Fruit fly (Drosophila melanogaster): ENCODE results near the gene CG17572.

The CG17572 gene

DNA sequence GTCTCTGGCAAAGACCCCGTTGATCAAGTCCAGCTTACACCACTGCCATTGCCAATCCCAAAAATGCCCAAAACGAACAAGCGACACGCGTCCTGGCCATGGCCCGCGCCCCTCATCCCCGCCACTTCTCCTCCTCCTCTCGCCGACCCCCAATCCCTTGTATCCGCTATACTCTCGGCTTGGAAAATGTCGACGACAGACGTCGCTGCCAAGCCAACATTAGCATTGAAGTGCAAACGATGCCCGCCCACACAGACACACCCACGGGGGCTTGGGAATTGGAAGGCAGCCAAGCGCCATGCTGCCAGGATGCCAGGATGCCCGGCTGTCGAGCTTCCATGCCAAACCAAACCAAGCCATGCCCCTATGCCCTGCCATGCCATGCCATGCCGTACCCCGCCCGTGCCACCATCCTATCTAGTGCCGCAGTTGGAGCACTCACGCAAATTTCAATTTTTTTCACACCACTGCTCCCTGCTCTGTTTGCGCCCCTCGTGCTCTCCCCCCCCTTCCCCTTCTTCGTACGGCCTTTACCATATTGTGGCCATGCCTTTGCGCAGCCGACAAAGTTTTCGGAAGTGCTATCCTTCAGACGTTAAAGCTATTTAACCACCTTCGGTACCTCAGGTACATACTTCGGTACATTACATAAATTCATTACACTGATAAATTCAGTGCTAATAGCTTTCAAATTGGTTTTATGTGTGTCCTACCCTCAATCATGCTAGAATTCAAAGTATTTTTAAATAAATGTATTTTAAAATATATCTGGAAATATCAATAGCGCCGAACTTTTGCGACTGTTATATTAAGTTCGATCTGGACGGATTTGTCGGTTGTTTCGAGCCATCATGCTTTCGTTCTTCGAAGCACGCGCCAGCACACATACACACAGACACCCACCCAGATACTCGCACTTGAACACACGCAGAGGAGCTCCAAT lies 52.4 kb downstream of the CG17572 start:
- peak; percentile 1 for TF ChIP-seq fd85E (GFP tag; optimal IDR thresholded peaks at IDR 0.05)
- TF ChIP-seq Sox14 (GFP tag; optimal IDR thresholded peaks at IDR 0.05), result peak; percentile 88
- TF ChIP-seq eg (GFP tag; IDR thresholded peaks at IDR 0.05), result peak; percentile 53; the same call in 2 of the 3 replicates
- TF ChIP-seq Eip78C (GFP tag), result peak; percentile 97
- TF ChIP-seq CG10669 (GFP tag; optimal IDR thresholded peaks at IDR 0.05), result peak; percentile 84
- TF ChIP-seq CG8119 (GFP tag; IDR thresholded peaks at IDR 0.05), result peak; percentile 89
- peak; percentile 71 for TF ChIP-seq Hr4 (GFP tag; optimal IDR thresholded peaks at IDR 0.05)
- peak; percentile 80 for TF ChIP-seq CG9139 (GFP tag; optimal IDR thresholded peaks at IDR 0.05)
- TF ChIP-seq CG32006 (GFP tag; optimal IDR thresholded peaks at IDR 0.05), result peak; percentile 89
- peak; percentile 61 for TF ChIP-seq CG6854 (GFP tag; optimal IDR thresholded peaks at IDR 0.05)
- peak; percentile 85 for TF ChIP-seq CG6808 (GFP tag; optimal IDR thresholded peaks at IDR 0.05)
- peak; percentile 82 for TF ChIP-seq CG6792 (GFP tag; optimal IDR thresholded peaks at IDR 0.05)
- peak; percentile 61 for TF ChIP-seq Blimp-1 (GFP tag; optimal IDR thresholded peaks at IDR 0.05)
- TF ChIP-seq CG3032 (tag; optimal IDR thresholded peaks at IDR 0.05), result peak; percentile 90
- peak; percentile 84 for TF ChIP-seq CG8632 (GFP tag; optimal IDR thresholded peaks at IDR 0.05)
- TF ChIP-seq vri (GFP tag; optimal IDR thresholded peaks at IDR 0.05), result peak; percentile 68
- TF ChIP-seq OdsH (GFP tag; optimal IDR thresholded peaks at IDR 0.05), result peak; percentile 84
- peak; percentile 72 for TF ChIP-seq net (GFP tag; optimal IDR thresholded peaks at IDR 0.05)
- TF ChIP-seq CG16779 (tag; optimal IDR thresholded peaks at IDR 0.05), result peak; percentile 83
- TF ChIP-seq Hr39 (GFP tag; optimal IDR thresholded peaks at IDR 0.05), result peak; percentile 67
- peak; percentile 84 for TF ChIP-seq dsx (GFP tag; optimal IDR thresholded peaks at IDR 0.05; ENCODE audit: poor library complexity, severe bottlenecking)
- peak; percentile 56 for TF ChIP-seq Eip93F (GFP tag; optimal IDR thresholded peaks at IDR 0.05)
- TF ChIP-seq Ets21C (GFP tag; optimal IDR thresholded peaks at IDR 0.05), result peak; percentile 65
- 0 out of 2 replicates have a peak, but pooled peaks have one; percentile 8 for TF ChIP-seq Gug (GFP tag; IDR thresholded peaks at IDR 0.05)
- peak; percentile 81 for TF ChIP-seq acj6 (GFP tag; optimal IDR thresholded peaks at IDR 0.05)
- TF ChIP-seq fkh (GFP tag; optimal IDR thresholded peaks at IDR 0.05), result peak; percentile 29
- peak; percentile 59 for TF ChIP-seq Lpt (GFP tag; optimal IDR thresholded peaks at IDR 0.05)
- peak; percentile 81 for TF ChIP-seq CG1621 (tag; optimal IDR thresholded peaks at IDR 0.05)
- peak; percentile 57 for TF ChIP-seq CG11762 (GFP tag; optimal IDR thresholded peaks at IDR 0.05; ENCODE audit: insufficient read depth)
- peak; percentile 62 for TF ChIP-seq Sox15 (GFP tag; optimal IDR thresholded peaks at IDR 0.05)
- TF ChIP-seq Ets96B (tag; optimal IDR thresholded peaks at IDR 0.05), result peak; percentile 90
- TF ChIP-seq CG8319 (GFP tag; optimal IDR thresholded peaks at IDR 0.05), result peak; percentile 56
- TF ChIP-seq salr (GFP tag; optimal IDR thresholded peaks at IDR 0.05), result peak; percentile 54 to 82
- TF ChIP-seq CG3919 (GFP tag; optimal IDR thresholded peaks at IDR 0.05), result peak; percentile 80
- TF ChIP-seq esn (GFP tag; optimal IDR thresholded peaks at IDR 0.05), result peak; percentile 88
- peak; percentile 53 for TF ChIP-seq dac (GFP tag; optimal IDR thresholded peaks at IDR 0.05)
- peak; percentile 71 for TF ChIP-seq cyc (GFP tag; optimal IDR thresholded peaks at IDR 0.05)
- peak; percentile 78 for TF ChIP-seq Smox (GFP tag; optimal IDR thresholded peaks at IDR 0.05)
- TF ChIP-seq CG34406 (GFP tag; optimal IDR thresholded peaks at IDR 0.05), result peak; percentile 80
- TF ChIP-seq achi (GFP tag; optimal IDR thresholded peaks at IDR 0.05), result peak; percentile 87
- TF ChIP-seq CG7368 (GFP tag; optimal IDR thresholded peaks at IDR 0.05), result peak; percentile 53
- peak; percentile 66 for TF ChIP-seq CG11902 (GFP tag; optimal IDR thresholded peaks at IDR 0.05)
- TF ChIP-seq topi (GFP tag; optimal IDR thresholded peaks at IDR 0.05), result peak; percentile 81
- TF ChIP-seq CG4318 (GFP tag; optimal IDR thresholded peaks at IDR 0.05), result peak; percentile 65
- peak; percentile 84 for TF ChIP-seq CG10631 (GFP tag; optimal IDR thresholded peaks at IDR 0.05)
- TF ChIP-seq spab (GFP tag; optimal IDR thresholded peaks at IDR 0.05), result peak; percentile 84
- TF ChIP-seq ss (GFP tag; optimal IDR thresholded peaks at IDR 0.05), result peak; percentile 92 to 96
- no peak; the same call in 1 of the 2 replicates for TF ChIP-seq CG11294 (GFP tag; IDR thresholded peaks at IDR 0.05)
- peak; percentile 84 for TF ChIP-seq pdm3 (GFP tag; optimal IDR thresholded peaks at IDR 0.05)

All from whole organism, prepupa.